Fruit fly (Drosophila melanogaster): ENCODE results near the gene CG13896.

dm6 chr3L:758516-758915 is 46.9 kb upstream of the CG13896 start:
- no peak for TF ChIP-seq CG8478 (optimal IDR thresholded peaks at IDR 0.05)
- TF ChIP-seq EcR (GFP tag; optimal IDR thresholded peaks at IDR 0.05), result no peak
- no peak for TF ChIP-seq pan (optimal IDR thresholded peaks at IDR 0.05)
- TF ChIP-seq psq (optimal IDR thresholded peaks at IDR 0.05), result no peak
- TF ChIP-seq usp (GFP tag; optimal IDR thresholded peaks at IDR 0.05), result no peak
- no peak for TF ChIP-seq Dll (optimal IDR thresholded peaks at IDR 0.05)
